Fruit fly (Drosophila melanogaster): ENCODE results near the gene nkd.

The nkd gene

DNA sequence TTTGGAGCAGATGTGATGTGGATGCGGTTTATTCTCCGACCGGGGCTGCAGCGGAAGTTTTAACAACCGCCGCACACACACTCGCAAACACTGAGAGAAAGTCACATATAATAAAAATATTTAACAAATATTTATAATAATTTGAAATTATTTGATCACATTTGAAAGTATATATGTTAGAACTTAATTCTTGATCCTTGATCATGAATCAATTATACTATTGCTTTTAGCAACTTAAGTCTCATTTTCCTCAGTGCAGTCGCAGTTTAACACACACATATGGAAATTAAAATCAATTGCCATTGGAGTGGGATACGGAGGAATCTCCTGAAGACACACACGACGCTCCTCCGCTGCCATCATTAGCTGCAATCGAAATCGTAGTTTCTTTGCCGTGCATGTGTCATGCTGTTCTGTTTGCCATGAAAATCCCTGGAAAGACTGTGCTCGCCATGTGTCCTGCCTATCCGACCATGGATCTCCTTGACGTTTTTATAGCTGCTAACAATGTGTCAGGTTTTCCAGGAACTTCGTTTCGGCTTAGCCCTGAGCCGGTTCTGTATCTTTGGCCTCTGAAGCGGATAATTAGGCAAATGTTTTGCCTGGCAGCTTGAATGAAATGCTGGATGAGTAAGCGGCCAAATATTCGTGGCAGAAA, 12.0 kb downstream of the nkd start (continued):
- TF ChIP-seq Ravus (GFP tag; IDR thresholded peaks at IDR 0.05) (no peak), sens (GFP tag) (peak; percentile 92), CG2712 (tag; optimal IDR thresholded peaks at IDR 0.05) (peak; percentile 94), Deaf1 (tag; optimal IDR thresholded peaks at IDR 0.05) (peak; percentile 42), CG17186 (GFP tag; optimal IDR thresholded peaks at IDR 0.05) (no peak), Ssrp (tag; optimal IDR thresholded peaks at IDR 0.05) (peak; percentile 81), CG10431 (GFP tag; optimal IDR thresholded peaks at IDR 0.05) (peak; percentile 34), CG10654 (GFP tag; optimal IDR thresholded peaks at IDR 0.05) (peak; percentile 49), salm (tag; optimal IDR thresholded peaks at IDR 0.05) (no peak), CG12744 (GFP tag; optimal IDR thresholded peaks at IDR 0.05) (no peak), CG16779 (GFP tag; IDR thresholded peaks at IDR 0.05) (no peak), CG15479 (GFP tag; optimal IDR thresholded peaks at IDR 0.05) (peak; percentile 19), Atf-2 (GFP tag; optimal IDR thresholded peaks at IDR 0.05) (no peak), sim (GFP tag; IDR thresholded peaks at IDR 0.05) (peak; percentile 74), CG12391 (tag; optimal IDR thresholded peaks at IDR 0.05) (peak; percentile 89), gcm (GFP tag; optimal IDR thresholded peaks at IDR 0.05) (peak; percentile 75), unc-4 (GFP tag; IDR thresholded peaks at IDR 0.05; ENCODE audit: partially characterized antibody) (no peak), lbe (GFP tag; optimal IDR thresholded peaks at IDR 0.05) (peak; percentile 53), Jarid2 (GFP tag; optimal IDR thresholded peaks at IDR 0.05) (peak; percentile 20), disco-r (GFP tag; optimal IDR thresholded peaks at IDR 0.05) (no peak), CG10462 (GFP tag; optimal IDR thresholded peaks at IDR 0.05) (peak; percentile 65), Ets65A (GFP tag) (peak; percentile 83), CG4328 (GFP tag; optimal IDR thresholded peaks at IDR 0.05) (peak; percentile 47), MTF-1 (GFP tag; optimal IDR thresholded peaks at IDR 0.05; ENCODE audit: borderline replicate concordance) (peak; percentile 35), Mad (GFP tag; optimal IDR thresholded peaks at IDR 0.05) (peak; percentile 18), knrl (GFP tag; IDR thresholded peaks at IDR 0.05; ENCODE audit: partially characterized antibody) (no peak), CG3847 (GFP tag; IDR thresholded peaks at IDR 0.05) (0 out of 2 replicates have a peak, but pooled peaks have one; percentile 39), CG7556 (GFP tag; optimal IDR thresholded peaks at IDR 0.05) (peak; percentile 74), Bdp1 (GFP tag; optimal IDR thresholded peaks at IDR 0.05) (no peak), lov (optimal IDR thresholded peaks at IDR 0.05) (no peak), lov (GFP tag; IDR thresholded peaks at IDR 0.05) (peak; percentile 67; the same call in 1 of the 3 replicates), lmd (GFP tag; IDR thresholded peaks at IDR 0.05) (peak; percentile 60), CG17612 (GFP tag; IDR thresholded peaks at IDR 0.05) (no peak), trem (tag; optimal IDR thresholded peaks at IDR 0.05) (peak; percentile 92), sc (optimal IDR thresholded peaks at IDR 0.05) (no peak), sc (GFP tag; optimal IDR thresholded peaks at IDR 0.05) (peak; percentile 78), aop (GFP tag; IDR thresholded peaks at IDR 0.05) (no peak), org-1 (GFP tag; optimal IDR thresholded peaks at IDR 0.05) (peak; percentile 31), Taf1 (GFP tag; IDR thresholded peaks at IDR 0.05) (no peak), yki (optimal IDR thresholded peaks at IDR 0.05) (no peak), Asciz (GFP tag; optimal IDR thresholded peaks at IDR 0.05) (peak; percentile 71), grau (tag; optimal IDR thresholded peaks at IDR 0.05) (peak; percentile 74), sug (tag; optimal IDR thresholded peaks at IDR 0.05) (peak; percentile 0), CG8359 (GFP tag; optimal IDR thresholded peaks at IDR 0.05; ENCODE audit: borderline replicate concordance) (peak; percentile 70), inv (GFP tag; IDR thresholded peaks at IDR 0.05; ENCODE audit: partially characterized antibody) (no peak), CG17568 (GFP tag; optimal IDR thresholded peaks at IDR 0.05) (peak; percentile 43), CG1832 (GFP tag; optimal IDR thresholded peaks at IDR 0.05) (no peak), CG15011 (GFP tag; optimal IDR thresholded peaks at IDR 0.05) (peak; percentile 16), CG8281 (tag; optimal IDR thresholded peaks at IDR 0.05) (peak; percentile 19), CG33557 (GFP tag; optimal IDR thresholded peaks at IDR 0.05) (peak; percentile 91), Atf3 (GFP tag; optimal IDR thresholded peaks at IDR 0.05) (no peak)
